Worm (Caenorhabditis elegans) whole organism, L1 larva: ENCODE measurements around the gene F09C6.13.

Experiments
- aly-2 ChIP-seq: fragments of 150-350 bp; optimal IDR thresholded peaks from 2 replicates; lab custom pipeline; 2014; ENCODE audit warnings: missing biosample characterization, missing genetic modification characterization
- ama-1 ChIP-seq: fragments of 150-350 bp; optimal IDR thresholded peaks from 2 replicates; lab custom pipeline; 2014
- ceh-8 ChIP-seq: fragments of 200-800 bp; sonication (Bioruptor generic); optimal IDR thresholded peaks from 2 replicates; lab custom pipeline; 2018; ENCODE audit warnings: mild to moderate bottlenecking, missing genetic modification characterization, moderate library complexity, missing compliant biosample characterization
- ceh-88 ChIP-seq: fragments of 200-800 bp; sonication (Bioruptor generic); IDR thresholded peaks from 2 replicates; pipeline ENCODE4 v1.3.6; 2022; ENCODE audit warnings: missing genetic modification characterization, missing compliant biosample characterization
- ceh-90 ChIP-seq: sonication (generic microtip); optimal IDR thresholded peaks from 2 replicates; lab custom pipeline; 2016; ENCODE audit warnings: missing genetic modification characterization, missing compliant biosample characterization
- dsc-1 ChIP-seq: sonication (generic microtip); optimal IDR thresholded peaks from 2 replicates; lab custom pipeline; 2016; ENCODE audit warnings: mild to moderate bottlenecking, missing genetic modification characterization, missing compliant biosample characterization
- egl-13 ChIP-seq: sonication (generic microtip); optimal IDR thresholded peaks from 2 replicates; lab custom pipeline; 2016; ENCODE audit warnings: missing genotype, missing genetic modification reagents, missing genetic modification characterization, missing compliant biosample characterization
- fkh-10 ChIP-seq: sonication (generic microtip); optimal IDR thresholded peaks from 2 replicates; lab custom pipeline; 2017; ENCODE audit warnings: missing biosample characterization, missing genetic modification reagents, missing genetic modification characterization
- fkh-4 ChIP-seq: sonication (generic microtip); optimal IDR thresholded peaks from 2 replicates; lab custom pipeline; 2016; ENCODE audit warnings: missing compliant biosample characterization, missing genetic modification characterization, borderline replicate concordance
- fkh-8 ChIP-seq: sonication (generic microtip); optimal IDR thresholded peaks from 2 replicates; lab custom pipeline; 2016; ENCODE audit warnings: mild to moderate bottlenecking, missing genetic modification characterization, missing compliant biosample characterization
- fos-1 ChIP-seq: fragments of 150-350 bp; optimal IDR thresholded peaks from 2 replicates; lab custom pipeline; 2014; ENCODE audit warnings: missing biosample characterization, missing genetic modification characterization
- hlh-17 ChIP-seq: fragments of 200-800 bp; sonication (Bioruptor generic); optimal IDR thresholded peaks from 2 replicates; lab custom pipeline; 2018; ENCODE audit warnings: missing genetic modification characterization, mild to moderate bottlenecking, missing compliant biosample characterization, moderate library complexity, borderline replicate concordance
- hlh-4 ChIP-seq: sonication (generic microtip); optimal IDR thresholded peaks from 2 replicates; lab custom pipeline; 2016; ENCODE audit warnings: mild to moderate bottlenecking, missing genetic modification characterization, missing compliant biosample characterization
- irx-1 ChIP-seq: sonication (generic microtip); optimal IDR thresholded peaks from 2 replicates; lab custom pipeline; 2016; ENCODE audit warnings: missing genetic modification characterization, missing compliant biosample characterization
- jun-1 ChIP-seq: fragments of 150-350 bp; optimal IDR thresholded peaks from 2 replicates; lab custom pipeline; 2014; ENCODE audit warnings: missing biosample characterization, missing genetic modification reagents, missing genetic modification characterization
- lin-15B ChIP-seq: fragments of 150-350 bp; sonication (generic microtip); optimal IDR thresholded peaks from 3 replicates; lab custom pipeline; 2014; ENCODE audit warnings: missing biosample characterization, missing genetic modification characterization
- lin-39 ChIP-seq: fragments of 150-350 bp; optimal IDR thresholded peaks from 2 replicates; lab custom pipeline; 2014; ENCODE audit warnings: missing biosample characterization, missing genetic modification reagents, missing genetic modification characterization
- lir-3 ChIP-seq: sonication (generic microtip); optimal IDR thresholded peaks from 2 replicates; lab custom pipeline; 2016; ENCODE audit warnings: mild to moderate bottlenecking, missing genetic modification characterization, moderate library complexity, missing compliant biosample characterization; ENCODE audit not compliant: poor library complexity
- lsy-2 ChIP-seq, 2 experiments: fragments of 150-350 bp; optimal IDR thresholded peaks; 2 replicates each; lab custom pipeline; 2014; ENCODE audit warnings: missing biosample characterization in 2 of 2, missing genetic modification characterization in 2 of 2
- nhr-12 ChIP-seq: sonication (generic microtip); optimal IDR thresholded peaks from 2 replicates; lab custom pipeline; 2017; ENCODE audit warnings: missing biosample characterization, missing genetic modification characterization
- nhr-19 ChIP-seq: fragments of 200-800 bp; sonication (Bioruptor generic); conservative IDR thresholded peaks from 2 replicates; pipeline ENCODE4 v1.3.6; 2022; ENCODE audit warnings: missing genetic modification characterization, missing compliant biosample characterization
- nhr-20 ChIP-seq: sonication (generic microtip); optimal IDR thresholded peaks from 2 replicates; lab custom pipeline; 2016; ENCODE audit warnings: mild to moderate bottlenecking, missing genetic modification characterization, missing compliant biosample characterization
- nhr-47 ChIP-seq: sonication (generic microtip); optimal IDR thresholded peaks from 2 replicates; lab custom pipeline; 2016; ENCODE audit warnings: mild to moderate bottlenecking, missing genetic modification characterization, moderate library complexity, missing compliant biosample characterization
- nhr-71 ChIP-seq: sonication (generic microtip); optimal IDR thresholded peaks from 2 replicates; lab custom pipeline; 2016; ENCODE audit warnings: mild to moderate bottlenecking, missing genetic modification characterization, moderate library complexity, missing compliant biosample characterization
- nhr-77 ChIP-seq: fragments of 150-350 bp; optimal IDR thresholded peaks from 2 replicates; lab custom pipeline; 2014; ENCODE audit warnings: missing biosample characterization, missing genetic modification characterization
- pqm-1 ChIP-seq: sonication (generic microtip); optimal IDR thresholded peaks from 3 replicates; lab custom pipeline; 2017; ENCODE audit warnings: missing biosample characterization, missing genetic modification characterization
- rnt-1 ChIP-seq: sonication (generic microtip); optimal IDR thresholded peaks from 2 replicates; lab custom pipeline; 2016; ENCODE audit warnings: mild to moderate bottlenecking, missing genetic modification characterization, moderate library complexity, missing compliant biosample characterization
- snpc-4 ChIP-seq: fragments of 150-350 bp; optimal IDR thresholded peaks from 2 replicates; lab custom pipeline; 2014; ENCODE audit warnings: missing biosample characterization, missing genetic modification characterization
- swsn-7 ChIP-seq: sonication (generic microtip); optimal IDR thresholded peaks from 2 replicates; lab custom pipeline; 2016; ENCODE audit warnings: missing genetic modification characterization, missing compliant biosample characterization
- tbx-2 ChIP-seq: sonication (generic microtip); optimal IDR thresholded peaks from 2 replicates; lab custom pipeline; 2016; ENCODE audit warnings: missing genetic modification characterization, missing compliant biosample characterization
- unc-130 ChIP-seq: fragments of 150-350 bp; optimal IDR thresholded peaks from 2 replicates; lab custom pipeline; 2017; ENCODE audit warnings: missing biosample characterization, missing genetic modification characterization, inconsistent platforms
- unc-30 ChIP-seq: sonication (generic microtip); optimal IDR thresholded peaks from 2 replicates; lab custom pipeline; 2017; ENCODE audit warnings: missing biosample characterization, missing genetic modification characterization
- unc-98 ChIP-seq: fragments of 200-800 bp; sonication (Bioruptor generic); IDR thresholded peaks from 2 replicates; pipeline ENCODE4 v1.3.6; 2022; ENCODE audit warnings: missing genetic modification characterization, missing compliant biosample characterization
- vab-15 ChIP-seq: sonication (generic microtip); optimal IDR thresholded peaks from 2 replicates; lab custom pipeline; 2017; ENCODE audit warnings: missing genotype, mild to moderate bottlenecking, missing genetic modification characterization, missing compliant biosample characterization
- xbp-1 ChIP-seq: sonication (generic microtip); optimal IDR thresholded peaks from 2 replicates; lab custom pipeline; 2016; ENCODE audit warnings: missing genetic modification characterization, missing compliant biosample characterization
- zip-4 ChIP-seq: fragments of 200-800 bp; sonication (Bioruptor generic); optimal IDR thresholded peaks from 2 replicates; lab custom pipeline; 2018; ENCODE audit warnings: mild to moderate bottlenecking, missing genetic modification characterization, moderate library complexity, missing compliant biosample characterization
- ztf-11 ChIP-seq, 2 experiments: sonication (generic microtip); optimal IDR thresholded peaks; 2 replicates each; lab custom pipeline; 2016 to 2017; ENCODE audit warnings: missing genetic modification characterization in 2 of 2, missing biosample characterization in 1 of 2, missing compliant biosample characterization in 1 of 2
- ztf-4 ChIP-seq: fragments of 150-350 bp; optimal IDR thresholded peaks from 2 replicates; lab custom pipeline; 2014; ENCODE audit warnings: missing biosample characterization, missing genetic modification characterization

The F09C6.13 gene

DNA sequence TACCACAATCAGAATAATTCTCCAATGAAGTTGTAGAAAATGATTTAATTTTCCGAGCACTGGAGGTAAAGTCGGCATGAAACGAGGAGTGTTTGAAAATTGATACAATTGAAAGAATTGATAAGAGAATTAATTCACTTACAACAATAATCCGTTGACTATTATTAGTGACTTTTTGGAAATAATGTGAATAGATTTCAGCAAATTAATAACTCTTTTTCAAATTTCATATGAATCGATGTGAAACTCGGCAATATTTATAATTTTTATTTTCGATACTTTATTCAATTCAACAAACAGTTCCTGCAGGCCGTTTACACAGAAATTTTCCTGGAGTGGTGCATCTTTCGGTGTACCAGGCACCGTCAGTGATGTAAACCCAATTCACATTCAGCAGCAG is 32.8 kb upstream of the F09C6.13 start, which contains the start of gene clec-37:
Gene clec-37, minus strand, starts transcription at position 101 of the 400 bp plus-strand sequence.
- no peak for TF ChIP-seq unc-130 (tag; lab: Kevin White, UChicago)
- TF ChIP-seq hlh-17 (GFP tag; lab: Kevin White, UChicago): no peak
- no peak for TF ChIP-seq ama-1 (lab: Kevin White, UChicago)
- no peak for TF ChIP-seq unc-30 (tag; lab: Kevin White, UChicago)
- no peak for TF ChIP-seq dsc-1
- TF ChIP-seq ceh-8 (GFP tag; lab: Kevin White, UChicago): no peak
- no peak for TF ChIP-seq nhr-77 (tag; lab: Kevin White, UChicago)
- no peak for TF ChIP-seq fkh-4 (tag; lab: Kevin White, UChicago)
- no peak for TF ChIP-seq nhr-12
- TF ChIP-seq aly-2 (tag; lab: Kevin White, UChicago): no peak
- no peak for TF ChIP-seq fos-1 (tag; lab: Kevin White, UChicago)
- no peak for TF ChIP-seq irx-1
- no peak for TF ChIP-seq ceh-88 (GFP tag; lab: Robert Waterston, UW)
- TF ChIP-seq jun-1 (tag; lab: Kevin White, UChicago): no peak
- TF ChIP-seq ztf-4 (tag; lab: Kevin White, UChicago): no peak
- no peak for TF ChIP-seq snpc-4 (tag; lab: Kevin White, UChicago)
- TF ChIP-seq egl-13 (tag; lab: Kevin White, UChicago): no peak
- TF ChIP-seq zip-4 (GFP tag; lab: Kevin White, UChicago): no peak
- no peak for TF ChIP-seq xbp-1

DNA sequence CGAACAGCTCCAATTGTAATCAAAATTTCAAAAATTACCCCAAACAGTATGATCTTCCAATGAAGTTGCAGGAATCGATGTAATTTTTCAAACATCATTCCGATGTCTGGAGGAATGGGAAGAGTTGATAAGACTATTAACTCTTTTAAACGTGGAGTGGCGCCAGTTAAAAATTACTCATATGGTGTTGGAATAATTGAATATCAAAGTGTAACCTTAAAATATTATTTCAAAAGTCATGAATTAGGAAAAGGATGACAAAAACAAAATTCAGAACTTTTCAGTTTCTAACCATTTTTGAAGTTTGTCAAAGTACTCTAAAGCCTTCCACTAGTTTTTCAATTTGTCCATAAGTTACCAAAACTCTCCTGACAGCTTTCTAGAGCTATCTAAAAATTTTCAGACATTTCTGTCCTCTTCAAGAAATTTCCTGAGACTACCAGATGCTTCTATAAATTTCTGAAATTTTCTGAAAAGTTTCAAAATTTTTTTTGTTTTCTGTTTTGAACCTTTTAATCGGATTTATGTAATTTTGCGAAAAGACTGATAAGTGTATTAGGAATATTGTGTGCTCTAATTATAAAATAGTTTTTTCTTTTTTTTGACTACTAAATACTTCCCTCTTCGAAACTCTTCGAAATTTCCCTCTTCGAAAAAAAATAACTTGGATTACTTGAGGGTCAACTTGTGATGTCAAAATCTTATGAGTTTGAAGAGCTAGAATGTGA is 30.7 kb upstream of the F09C6.13 start, which contains the start of the genes clec-35 and clec-27:
Gene clec-35, minus strand, starts transcription at position 101 of the 728 bp plus-strand sequence.
Gene clec-27, plus strand, starts transcription at position 678 of the 728 bp plus-strand sequence.
- TF ChIP-seq lir-3 (tag; lab: Kevin White, UChicago) (no peak), unc-98 (GFP tag; lab: Robert Waterston, UW) (no peak), pqm-1 (tag; lab: Kevin White, UChicago) (no peak), nhr-71 (no peak), vab-15 (tag; lab: Kevin White, UChicago) (no peak)

DNA sequence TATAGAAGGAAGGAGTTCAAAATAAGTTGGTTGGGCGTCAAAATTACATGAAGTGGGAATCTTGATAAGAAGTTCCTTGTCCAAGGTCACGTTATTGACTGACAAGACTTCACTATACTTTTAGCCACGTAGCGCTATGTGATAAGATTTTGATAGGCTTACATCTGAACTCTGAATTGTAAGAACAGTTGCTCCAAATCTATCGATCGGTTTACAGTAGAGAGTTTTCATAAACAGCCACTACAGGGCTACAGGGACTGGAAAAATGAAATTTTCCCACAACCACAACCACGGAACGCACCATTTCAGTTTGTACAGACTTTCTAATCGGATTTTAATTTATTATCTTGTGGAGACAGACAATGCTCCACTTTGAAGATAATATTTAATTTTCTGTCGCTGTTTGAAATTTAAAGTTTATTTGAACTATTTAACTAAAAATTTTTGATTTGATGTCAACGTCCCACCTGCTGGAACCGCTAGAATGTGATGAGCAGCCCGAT is 26.8 kb upstream of the F09C6.13 start, which contains the start of the genes clec-31 and clec-22:
Gene clec-31, minus strand, starts transcription at position 101 of the 503 bp plus-strand sequence.
Gene clec-22, plus strand, starts transcription at position 453 of the 503 bp plus-strand sequence.
- TF ChIP-seq nhr-20 (tag; lab: Kevin White, UChicago) (no peak), ztf-11 (tag; optimal IDR thresholded peaks at IDR 0.05; lab: Kevin White, UChicago) (no peak), ceh-90 (tag; lab: Kevin White, UChicago) (no peak), fkh-8 (no peak), lin-39 (tag; lab: Kevin White, UChicago) (no peak), rnt-1 (no peak), tbx-2 (tag; lab: Kevin White, UChicago) (no peak), ceh-8 (GFP tag; lab: Kevin White, UChicago) (no peak), fkh-10 (no peak), lsy-2 (tag; optimal IDR thresholded peaks at IDR 0.05; lab: Kevin White, UChicago) (no peak), nhr-77 (tag; lab: Kevin White, UChicago) (no peak), nhr-19 (GFP tag; lab: Robert Waterston, UW) (no peak), pqm-1 (tag; lab: Kevin White, UChicago) (no peak), swsn-7 (no peak), hlh-4 (tag; lab: Kevin White, UChicago) (no peak), lin-15B (no peak), xbp-1 (no peak), fkh-4 (tag; lab: Kevin White, UChicago) (no peak), nhr-47 (tag; lab: Kevin White, UChicago) (no peak)
